Worm (Caenorhabditis elegans): ENCODE measurements around the gene mbl-1.
A peak's percentile ranks its signal among the peaks of the same experiment; 100 is the strongest.

The mbl-1 gene

DNA sequence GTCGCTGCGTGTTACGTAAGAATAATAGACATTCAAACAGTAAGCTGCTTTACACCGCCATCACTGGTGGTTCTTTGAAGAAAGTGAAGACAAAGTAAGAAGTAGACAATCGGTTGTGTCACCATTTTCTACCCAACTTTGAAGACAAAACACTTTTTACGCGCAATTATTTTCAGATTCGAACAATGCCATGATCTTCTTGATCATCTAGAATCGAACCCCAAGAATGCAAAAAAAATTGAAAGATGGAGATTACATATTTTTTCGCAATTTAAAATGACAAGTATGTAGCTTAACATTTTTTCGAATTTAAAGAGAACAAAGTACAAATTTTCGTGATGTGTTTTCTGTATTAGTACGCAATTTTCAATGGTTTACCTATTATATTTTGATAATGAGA, 42.5 kb downstream of the mbl-1 start, which contains the start of gene F35B3.4:
F35B3.4 (minus strand) TSS at position 101 of the 400 bp plus-strand sequence.
- TF ChIP-seq tbp1 (GFP tag; optimal IDR thresholded peaks at IDR 0.05) (no peak), lin-26 (GFP tag; IDR thresholded peaks at IDR 0.05) (no peak), somi-1 (GFP tag; optimal IDR thresholded peaks at IDR 0.05) (no peak)

DNA sequence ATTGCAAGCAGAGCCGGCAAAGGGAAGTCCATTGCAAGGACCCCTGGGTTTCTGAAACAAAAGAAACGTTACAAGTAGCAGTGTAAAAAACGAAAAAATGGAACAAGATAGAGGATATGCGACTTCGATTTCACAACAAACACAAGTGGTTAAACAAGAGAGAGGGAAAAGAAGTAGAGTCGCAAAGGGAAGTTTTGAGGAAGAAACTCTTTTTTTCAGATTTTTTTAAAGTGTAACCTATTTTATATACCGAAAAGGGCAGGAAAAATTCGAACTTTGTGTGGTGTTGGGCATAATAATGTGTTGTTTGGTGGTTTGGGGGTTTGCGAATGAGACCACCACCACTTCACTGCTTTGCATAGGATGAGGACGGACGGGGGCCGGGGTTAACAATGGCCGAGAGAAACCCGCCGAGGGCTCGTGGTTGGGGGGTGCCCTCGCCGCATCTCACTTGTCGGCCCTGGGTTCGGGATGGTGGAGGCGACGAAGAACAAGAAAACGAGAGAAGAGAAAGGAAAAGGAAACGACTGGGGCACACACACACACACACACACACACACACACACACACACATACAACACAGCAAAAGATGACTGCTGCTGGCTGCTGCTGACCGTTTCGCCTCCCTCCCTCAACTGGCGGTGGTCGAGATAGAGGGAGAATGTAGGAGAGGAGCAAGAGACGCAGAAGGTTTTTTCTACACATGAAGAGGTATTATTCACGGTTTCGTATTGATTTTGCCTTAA, 51.9 kb downstream of the mbl-1 start, which contains the start of gene ptrn-1:
ptrn-1 (minus strand) TSS at position 51 of the 746 bp plus-strand sequence.
- TF ChIP-seq snpc-4 (GFP tag; optimal IDR thresholded peaks at IDR 0.05) (no peak), snpc-4 (tag; optimal IDR thresholded peaks at IDR 0.05) (peak in 2 of 4 experiments; percentile 67 to 70), Y67H2A.10 (GFP tag; conservative IDR thresholded peaks at IDR 0.05) (peak; percentile 33; the same call in 1 of the 2 replicates), snpc-3.4 (tag; optimal IDR thresholded peaks at IDR 0.05) (no peak), cebp-2 (GFP tag; IDR thresholded peaks at IDR 0.05) (0 out of 2 replicates have a peak, but pooled peaks have one; percentile 35), F57A8.1 (GFP tag; optimal IDR thresholded peaks at IDR 0.05) (no peak), F39B2.1 (GFP tag; IDR thresholded peaks at IDR 0.05) (no peak), K11D2.4 (GFP tag; IDR thresholded peaks at IDR 0.05) (peak; percentile 61), mel-28 (tag; optimal IDR thresholded peaks at IDR 0.05; ENCODE audit: borderline replicate concordance) (no peak), egrh-3 (GFP tag; IDR thresholded peaks at IDR 0.05) (peak; percentile 83), let-607 (tag; optimal IDR thresholded peaks at IDR 0.05) (peak in 1 of 2 experiments; percentile 59), lin-35 (GFP tag; optimal IDR thresholded peaks at IDR 0.05) (peak in 1 of 3 experiments; percentile 33), ztf-3 (GFP tag; optimal IDR thresholded peaks at IDR 0.05) (peak; percentile 86), F10E7.11 (tag; optimal IDR thresholded peaks at IDR 0.05) (no peak), F49E8.2 (tag; optimal IDR thresholded peaks at IDR 0.05; ENCODE audit: insufficient read depth) (no peak), attf-5 (GFP tag; optimal IDR thresholded peaks at IDR 0.05) (peak; percentile 71), ets-4 (GFP tag; optimal IDR thresholded peaks at IDR 0.05) (peak; percentile 27), athp-1 (tag; optimal IDR thresholded peaks at IDR 0.05) (no peak), lin-40 (tag; optimal IDR thresholded peaks at IDR 0.05) (peak; percentile 3), lsl-1 (GFP tag; optimal IDR thresholded peaks at IDR 0.05) (no peak), hmg-20 (GFP tag; IDR thresholded peaks at IDR 0.05) (0 out of 2 replicates have a peak, but pooled peaks have one; percentile 22), zfh-2 (GFP tag; conservative IDR thresholded peaks at IDR 0.05) (peak; percentile 98), K12H6.12 (tag; optimal IDR thresholded peaks at IDR 0.05) (peak; percentile 81), nhr-80 (tag; optimal IDR thresholded peaks at IDR 0.05) (peak; percentile 67), ztf-25 (GFP tag; IDR thresholded peaks at IDR 0.05) (0 out of 2 replicates have a peak, but pooled peaks have one; percentile 30), hmg-1.2 (GFP tag; IDR thresholded peaks at IDR 0.05) (peak; percentile 65; the same call in 1 of the 2 replicates), ceh-58 (GFP tag; IDR thresholded peaks at IDR 0.05) (no peak), F57C9.4 (tag; optimal IDR thresholded peaks at IDR 0.05) (no peak), rcor-1 (GFP tag; IDR thresholded peaks at IDR 0.05) (0 out of 2 replicates have a peak, but pooled peaks have one; percentile 26), efl-1 (GFP tag; optimal IDR thresholded peaks at IDR 0.05) (no peak), lir-1 (GFP tag; conservative IDR thresholded peaks at IDR 0.05) (peak; percentile 48), sea-2 (GFP tag; IDR thresholded peaks at IDR 0.05) (no peak), pha-4 (tag; optimal IDR thresholded peaks at IDR 0.05) (no peak), chd-7 (tag; optimal IDR thresholded peaks at IDR 0.05) (peak; percentile 22), tbp1 (GFP tag; optimal IDR thresholded peaks at IDR 0.05) (peak; percentile 34), cebp-1 (GFP tag; IDR thresholded peaks at IDR 0.05) (no peak), cebp-1 (tag; optimal IDR thresholded peaks at IDR 0.05) (peak; percentile 75), repo-1 (tag; optimal IDR thresholded peaks at IDR 0.05) (peak; percentile 19), ztf-18 (tag; optimal IDR thresholded peaks at IDR 0.05) (no peak), lin-26 (GFP tag; IDR thresholded peaks at IDR 0.05) (peak; percentile 52; the same call in 1 of the 2 replicates), attf-3 (GFP tag; conservative IDR thresholded peaks at IDR 0.05) (0 out of 2 replicates have a peak, but pooled peaks have one; percentile 8), sdz-38 (tag; optimal IDR thresholded peaks at IDR 0.05) (no peak)

Data from whole organism, young adult.